Worm (Caenorhabditis elegans): ENCODE data around the gene ikke-1.

The ikke-1 gene

ce11 chrIII:9083118-9083517, 32.6 kb upstream of the ikke-1 start:
- peak; percentile 69 for TF ChIP-seq aha-1 (tag)
- TF ChIP-seq daf-16 (GFP tag; optimal IDR thresholded peaks at IDR 0.05) = peak in 1 of 2 experiments; percentile 75
- TF ChIP-seq daf-16 (tag; optimal IDR thresholded peaks at IDR 0.05) = no peak
- peak; percentile 16 for TF ChIP-seq hlh-30 (tag; optimal IDR thresholded peaks at IDR 0.05; ENCODE audit: insufficient read depth)
- TF ChIP-seq hlh-11 (tag; optimal IDR thresholded peaks at IDR 0.05) = peak; percentile 52
- no peak for TF ChIP-seq T26A8.4 (GFP tag; IDR thresholded peaks at IDR 0.05)
- TF ChIP-seq pqm-1 (tag; optimal IDR thresholded peaks at IDR 0.05) = no peak
- TF ChIP-seq unc-62 (GFP tag; optimal IDR thresholded peaks at IDR 0.05 in 1 of 2) = peak in 1 of 2 experiments; percentile 84
- no peak for TF ChIP-seq unc-62 (tag; optimal IDR thresholded peaks at IDR 0.05)
- peak; percentile 59 for TF ChIP-seq nhr-28 (tag; optimal IDR thresholded peaks at IDR 0.05)

- no peak for TF ChIP-seq mep-1 (tag; optimal IDR thresholded peaks at IDR 0.05)
- peak; percentile 75 for TF ChIP-seq set-16 (GFP tag; IDR thresholded peaks at IDR 0.05)
- TF ChIP-seq unc-62 (GFP tag; optimal IDR thresholded peaks at IDR 0.05 in 1 of 2) = peak in 1 of 2 experiments; percentile 16
- no peak for TF ChIP-seq unc-62 (tag; optimal IDR thresholded peaks at IDR 0.05)
- TF ChIP-seq Y48G9A.11 (GFP tag; IDR thresholded peaks at IDR 0.05) = no peak
- TF ChIP-seq vab-7 (GFP tag; IDR thresholded peaks at IDR 0.05) = no peak
Measured at ce11 chrIII:9081763-9082162, 31.3 kb upstream of the ikke-1 start, which contains the start of gene far-2. far-2 (plus strand) TSS chrIII:9081828.

ce11 chrIII:9081055-9081454, 30.6 kb upstream of the ikke-1 start, which contains the start of gene far-1:
far-1 (minus strand) TSS chrIII:9081179.
- TF ChIP-seq hif-1 (tag; optimal IDR thresholded peaks at IDR 0.05) (no peak), unc-62 (GFP tag; optimal IDR thresholded peaks at IDR 0.05 in 1 of 2) (peak in 1 of 2 experiments; percentile 48), unc-62 (tag; optimal IDR thresholded peaks at IDR 0.05) (no peak)

- TF ChIP-seq nhr-6 (tag; optimal IDR thresholded peaks at IDR 0.05) (no peak), tra-1 (GFP tag; IDR thresholded peaks at IDR 0.05) (no peak), F37D6.2 (tag; optimal IDR thresholded peaks at IDR 0.05) (no peak), aha-1 (tag) (peak; percentile 22), nhr-48 (tag; optimal IDR thresholded peaks at IDR 0.05) (no peak)
Measured at ce11 chrIII:9080127-9080526, 29.6 kb upstream of the ikke-1 start.

ce11 chrIII:9077708-9078107, 27.2 kb upstream of the ikke-1 start, which contains the start of gene F02A9.1:
F02A9.1 (minus strand) TSS chrIII:9077808.
- TF ChIP-seq Y5F2A.4 (GFP tag; optimal IDR thresholded peaks at IDR 0.05) = no peak
- no peak for TF ChIP-seq ceh-28 (tag; optimal IDR thresholded peaks at IDR 0.05)
- TF ChIP-seq ceh-20 (GFP tag; IDR thresholded peaks at IDR 0.05) = no peak
- no peak for TF ChIP-seq jun-1 (tag; optimal IDR thresholded peaks at IDR 0.05)
- TF ChIP-seq vab-7 (GFP tag; IDR thresholded peaks at IDR 0.05) = no peak
- no peak for TF ChIP-seq F10B5.3 (tag; optimal IDR thresholded peaks at IDR 0.05)
- no peak for TF ChIP-seq ces-1 (GFP tag; optimal IDR thresholded peaks at IDR 0.05)
- no peak for TF ChIP-seq hmg-1.1 (GFP tag; IDR thresholded peaks at IDR 0.05)
- TF ChIP-seq nhr-41 (GFP tag; IDR thresholded peaks at IDR 0.05) = no peak
- no peak for TF ChIP-seq mes-2 (tag; optimal IDR thresholded peaks at IDR 0.05; ENCODE audit: poor library complexity, severe bottlenecking)
- no peak for TF ChIP-seq ztf-7 (tag; optimal IDR thresholded peaks at IDR 0.05)
- TF ChIP-seq lin-38 (GFP tag; IDR thresholded peaks at IDR 0.05) = no peak
- TF ChIP-seq zfp-3 (GFP tag; conservative IDR thresholded peaks at IDR 0.05) = no peak
- TF ChIP-seq spr-1 (tag; optimal IDR thresholded peaks at IDR 0.05) = no peak
- no peak for TF ChIP-seq dve-1 (tag; optimal IDR thresholded peaks at IDR 0.05; ENCODE audit: insufficient read depth)
- no peak for TF ChIP-seq nhr-42 (GFP tag; IDR thresholded peaks at IDR 0.05)
- no peak for TF ChIP-seq tag-97 (GFP tag; IDR thresholded peaks at IDR 0.05)
- TF ChIP-seq nhr-111 (GFP tag; optimal IDR thresholded peaks at IDR 0.05) = no peak
- no peak for TF ChIP-seq ZK546.5 (tag; optimal IDR thresholded peaks at IDR 0.05)

Data from whole organism, L4 larva.